Fruit fly (Drosophila melanogaster) whole organism, embryonic: ENCODE data around the gene MICU3.

Source experiments
- Antp ChIP-seq: fragments of 200-800 bp; sonication (Bioruptor generic); optimal IDR thresholded peaks from 3 replicates; lab custom pipeline; 2016; ENCODE audit warnings: missing biosample characterization, missing genetic modification characterization
- B-H1 ChIP-seq: fragments of 200-800 bp; sonication (Bioruptor generic); IDR thresholded peaks from 3 replicates; pipeline ENCODE4 v1.3.6; 2022; ENCODE audit warnings: missing biosample characterization, missing genetic modification characterization
- CG10267 ChIP-seq: fragments of 200-800 bp; sonication (Bioruptor generic); optimal IDR thresholded peaks from 2 replicates; lab custom pipeline; 2018; ENCODE audit warnings: missing biosample characterization, mild to moderate bottlenecking, missing genetic modification characterization, moderate library complexity
- CG10979 ChIP-seq: fragments of 200-800 bp; sonication (Bioruptor generic); optimal IDR thresholded peaks from 2 replicates; lab custom pipeline; 2018; ENCODE audit warnings: missing biosample characterization, mild to moderate bottlenecking, missing genetic modification characterization, moderate library complexity
- CG11085 ChIP-seq: fragments of 200-800 bp; sonication (Bioruptor generic); IDR thresholded peaks from 2 replicates; pipeline ENCODE4 v1.3.6; 2022; ENCODE audit warnings: missing biosample characterization, missing genetic modification characterization
- CG12104 ChIP-seq: fragments of 200-800 bp; sonication (Bioruptor generic); optimal IDR thresholded peaks from 3 replicates; lab custom pipeline; 2016; ENCODE audit warnings: missing biosample characterization, missing genetic modification characterization
- CG13123 ChIP-seq: fragments of 200-800 bp; sonication (Bioruptor generic); optimal IDR thresholded peaks from 2 replicates; lab custom pipeline; 2016; ENCODE audit warnings: missing biosample characterization, missing genetic modification characterization
- CG13296 ChIP-seq: fragments of 200-800 bp; sonication (Bioruptor generic); optimal IDR thresholded peaks from 3 replicates; lab custom pipeline; 2018; ENCODE audit warnings: missing biosample characterization, mild to moderate bottlenecking, missing genetic modification characterization
- CG32772 ChIP-seq: fragments of 200-800 bp; sonication (Bioruptor generic); IDR thresholded peaks from 2 replicates; pipeline ENCODE4 v1.3.6; 2022; ENCODE audit warnings: missing biosample characterization, missing genetic modification characterization
- CG3281 ChIP-seq: fragments of 200-800 bp; sonication (Bioruptor generic); optimal IDR thresholded peaks from 3 replicates; lab custom pipeline; 2017; ENCODE audit warnings: missing biosample characterization, mild to moderate bottlenecking, missing genetic modification characterization
- CG33213 ChIP-seq: fragments of 200-800 bp; sonication (Bioruptor generic); optimal IDR thresholded peaks from 3 replicates; lab custom pipeline; 2016; ENCODE audit warnings: missing biosample characterization, missing genetic modification characterization
- CG4328 ChIP-seq: fragments of 200-800 bp; sonication (Bioruptor generic); optimal IDR thresholded peaks from 3 replicates; lab custom pipeline; 2017; ENCODE audit warnings: missing biosample characterization, missing genetic modification reagents, missing genetic modification characterization
- CG4820 ChIP-seq: fragments of 200-800 bp; sonication (Bioruptor generic); optimal IDR thresholded peaks from 3 replicates; lab custom pipeline; 2016; ENCODE audit warnings: missing biosample characterization, missing genetic modification characterization
- CG5245 ChIP-seq: fragments of 200-800 bp; sonication (Bioruptor generic); optimal IDR thresholded peaks from 3 replicates; lab custom pipeline; 2016; ENCODE audit warnings: missing biosample characterization, missing genetic modification characterization
- CG7839 ChIP-seq: fragments of 200-800 bp; sonication (Bioruptor generic); optimal IDR thresholded peaks from 3 replicates; lab custom pipeline; 2018; ENCODE audit warnings: missing biosample characterization, mild to moderate bottlenecking, missing genetic modification characterization, moderate library complexity
- CG8478 ChIP-seq: fragments of >200 bp; optimal IDR thresholded peaks from 2 replicates; lab custom pipeline; 2018
- CG9727 ChIP-seq: fragments of 200-800 bp; sonication (Bioruptor generic); optimal IDR thresholded peaks from 3 replicates; lab custom pipeline; 2017; ENCODE audit warnings: missing biosample characterization, mild to moderate bottlenecking, missing genetic modification characterization
- Chrac-16 ChIP-seq: fragments of 200-800 bp; sonication (Bioruptor generic); optimal IDR thresholded peaks from 3 replicates; lab custom pipeline; 2016; ENCODE audit warnings: missing biosample characterization, missing genetic modification characterization
- Hmr ChIP-seq: fragments of 200-800 bp; sonication (Bioruptor generic); optimal IDR thresholded peaks from 3 replicates; lab custom pipeline; 2017; ENCODE audit warnings: mild to moderate bottlenecking, missing biosample characterization, missing genetic modification reagents, missing genetic modification characterization
- Hr51 ChIP-seq, 2 experiments: fragments of 200-800 bp; sonication (Bioruptor generic); optimal IDR thresholded peaks; 2 replicates in 1 of 2; 3 replicates in 1 of 2; lab custom pipeline; 2016 to 2018; ENCODE audit warnings: missing biosample characterization in 2 of 2, missing genetic modification characterization in 2 of 2, mild to moderate bottlenecking in 1 of 2, moderate library complexity in 1 of 2
- Lpt ChIP-seq: fragments of >200 bp; optimal IDR thresholded peaks from 2 replicates; lab custom pipeline; 2018; ENCODE audit warnings: missing biosample characterization, missing genetic modification characterization
- MESR4 ChIP-seq: fragments of 200-800 bp; sonication (Bioruptor generic); optimal IDR thresholded peaks from 2 replicates; lab custom pipeline; 2018; ENCODE audit warnings: missing biosample characterization, mild to moderate bottlenecking, missing genetic modification characterization, moderate library complexity
- Med ChIP-seq: fragments of 200-800 bp; sonication (Bioruptor generic); peaks from one replicate; lab custom pipeline; 2016; ENCODE audit warnings: missing biosample characterization, missing genetic modification characterization, mild to moderate bottlenecking, inconsistent platforms, moderate library complexity
- NK7.1 ChIP-seq: fragments of 200-800 bp; sonication (Bioruptor generic); optimal IDR thresholded peaks from 3 replicates; lab custom pipeline; 2016; ENCODE audit warnings: missing biosample characterization, missing genetic modification characterization
- Oli ChIP-seq: fragments of 200-800 bp; sonication (Bioruptor generic); optimal IDR thresholded peaks from 2 replicates; lab custom pipeline; 2018; ENCODE audit warnings: missing biosample characterization, mild to moderate bottlenecking, missing genetic modification characterization, moderate library complexity
- Rx ChIP-seq: fragments of 200-800 bp; sonication (Bioruptor generic); IDR thresholded peaks from 2 replicates; pipeline ENCODE4 v1.3.6; 2022; ENCODE audit warnings: missing biosample characterization, missing genetic modification characterization
- Side ChIP-seq: fragments of 200-800 bp; sonication (Bioruptor generic); optimal IDR thresholded peaks from 2 replicates; lab custom pipeline; 2016; ENCODE audit warnings: missing biosample characterization, missing genetic modification characterization
- TFAM ChIP-seq: fragments of 200-800 bp; sonication (Bioruptor generic); optimal IDR thresholded peaks from 2 replicates; lab custom pipeline; 2017; ENCODE audit warnings: missing biosample characterization, missing genetic modification characterization, inconsistent platforms
- Xrp1 ChIP-seq: fragments of 200-800 bp; sonication (Bioruptor generic); IDR thresholded peaks from 2 replicates; pipeline ENCODE4 v1.3.6; 2022; ENCODE audit warnings: missing biosample characterization, missing genetic modification characterization
- bcd ChIP-seq: fragments of 200-800 bp; sonication (Bioruptor generic); optimal IDR thresholded peaks from 2 replicates; lab custom pipeline; 2017; ENCODE audit warnings: missing biosample characterization, mild to moderate bottlenecking, missing genetic modification characterization
- chif ChIP-seq, 2 experiments: fragments of 200-800 bp; sonication (Bioruptor generic); optimal IDR thresholded peaks; 3 replicates each; lab custom pipeline; 2016; ENCODE audit warnings: missing biosample characterization in 2 of 2, missing genetic modification characterization in 2 of 2
- da ChIP-seq: fragments of 200-800 bp; sonication (Bioruptor generic); optimal IDR thresholded peaks from 2 replicates; lab custom pipeline; 2016; ENCODE audit warnings: missing biosample characterization, missing genetic modification characterization
- danr ChIP-seq: fragments of 200-800 bp; sonication (Bioruptor generic); IDR thresholded peaks from 2 replicates; pipeline ENCODE4 v1.3.6; 2022; ENCODE audit warnings: missing biosample characterization, missing genetic modification characterization
- eyg ChIP-seq: fragments of 200-800 bp; sonication (Bioruptor generic); optimal IDR thresholded peaks from 3 replicates; lab custom pipeline; 2016; ENCODE audit warnings: missing biosample characterization, missing genetic modification characterization
- h ChIP-seq: fragments of >200 bp; optimal IDR thresholded peaks from 2 replicates; lab custom pipeline; 2017
- jigr1 ChIP-seq: fragments of 200-800 bp; sonication (Bioruptor generic); IDR thresholded peaks from 3 replicates; pipeline ENCODE4 v1.3.6; 2022; ENCODE audit warnings: missing biosample characterization, missing genetic modification characterization
- jumu ChIP-seq: fragments of 200-800 bp; sonication (Bioruptor generic); optimal IDR thresholded peaks from 3 replicates; lab custom pipeline; 2016; ENCODE audit warnings: missing biosample characterization, missing genetic modification characterization
- knrl ChIP-seq: fragments of 200-800 bp; sonication (Bioruptor generic); IDR thresholded peaks from 3 replicates; pipeline ENCODE4 v1.3.6; 2022; ENCODE audit warnings: missing biosample characterization, missing genetic modification characterization; ENCODE audit not compliant: partially characterized antibody
- lmd ChIP-seq: fragments of 200-800 bp; sonication (Bioruptor generic); IDR thresholded peaks from 2 replicates; pipeline ENCODE4 v1.3.6; 2022; ENCODE audit warnings: missing biosample characterization, missing genetic modification characterization
- odd ChIP-seq: fragments of 200-800 bp; sonication (Bioruptor generic); optimal IDR thresholded peaks from 2 replicates; lab custom pipeline; 2017; ENCODE audit warnings: missing biosample characterization, mild to moderate bottlenecking, missing genetic modification characterization
- onecut ChIP-seq: fragments of 200-800 bp; sonication (Bioruptor generic); IDR thresholded peaks from 2 replicates; pipeline ENCODE4 v1.3.6; 2022; ENCODE audit warnings: missing biosample characterization, missing genetic modification characterization
- pan ChIP-seq, 4 experiments: fragments of >200 bp in 3 of 4; fragments of 200-800 bp in 1 of 4; sonication (Bioruptor generic) in 1 of 4; optimal IDR thresholded peaks in 3 of 4; IDR thresholded peaks in 1 of 4; 2 replicates each; pipeline versions ENCODE4 v1.3.6 to Lab custom; 2017 to 2022; ENCODE audit warnings: missing biosample characterization in 2 of 4, missing genetic modification characterization in 2 of 4, mixed read lengths in 1 of 4
- row ChIP-seq: fragments of 200-800 bp; sonication (Bioruptor generic); IDR thresholded peaks from 3 replicates; pipeline ENCODE4 v1.3.6; 2022; ENCODE audit warnings: missing biosample characterization, missing genetic modification characterization
- sens ChIP-seq: fragments of 200-800 bp; sonication (Bioruptor generic); peaks from one replicate; lab custom pipeline; 2016; ENCODE audit warnings: missing biosample characterization, missing genetic modification characterization
- sima ChIP-seq: fragments of 200-800 bp; sonication (Bioruptor generic); optimal IDR thresholded peaks from 2 replicates; lab custom pipeline; 2016; ENCODE audit warnings: missing biosample characterization, missing genetic modification characterization
- ssp ChIP-seq: fragments of 200-800 bp; sonication (Bioruptor generic); IDR thresholded peaks from 2 replicates; pipeline ENCODE4 v1.3.6; 2022; ENCODE audit warnings: missing biosample characterization, missing genetic modification characterization
- tgo ChIP-seq: fragments of 200-800 bp; sonication (Bioruptor generic); IDR thresholded peaks from 3 replicates; pipeline ENCODE4 v1.3.6; 2022; ENCODE audit warnings: missing biosample characterization, missing genetic modification characterization
- tio ChIP-seq: fragments of 200-800 bp; sonication (Bioruptor generic); optimal IDR thresholded peaks from 2 replicates; lab custom pipeline; 2017; ENCODE audit warnings: missing biosample characterization, missing genetic modification characterization, inconsistent platforms
- toy ChIP-seq: fragments of 200-800 bp; sonication (Bioruptor generic); IDR thresholded peaks from 2 replicates; pipeline ENCODE4 v1.3.6; 2022; ENCODE audit warnings: missing biosample characterization, missing genetic modification characterization
- trem ChIP-seq: fragments of 200-800 bp; optimal IDR thresholded peaks from 3 replicates; lab custom pipeline; 2019; ENCODE audit warnings: missing biosample characterization, mild to moderate bottlenecking, missing genetic modification characterization, moderate library complexity
- trh ChIP-seq: fragments of 200-800 bp; sonication (Bioruptor generic); optimal IDR thresholded peaks from 2 replicates; lab custom pipeline; 2016; ENCODE audit warnings: missing biosample characterization, missing genetic modification characterization
- z ChIP-seq: fragments of 200-800 bp; sonication (Bioruptor generic); IDR thresholded peaks from 3 replicates; pipeline ENCODE4 v1.3.6; 2022; ENCODE audit warnings: missing biosample characterization, missing genetic modification characterization

The MICU3 gene

DNA sequence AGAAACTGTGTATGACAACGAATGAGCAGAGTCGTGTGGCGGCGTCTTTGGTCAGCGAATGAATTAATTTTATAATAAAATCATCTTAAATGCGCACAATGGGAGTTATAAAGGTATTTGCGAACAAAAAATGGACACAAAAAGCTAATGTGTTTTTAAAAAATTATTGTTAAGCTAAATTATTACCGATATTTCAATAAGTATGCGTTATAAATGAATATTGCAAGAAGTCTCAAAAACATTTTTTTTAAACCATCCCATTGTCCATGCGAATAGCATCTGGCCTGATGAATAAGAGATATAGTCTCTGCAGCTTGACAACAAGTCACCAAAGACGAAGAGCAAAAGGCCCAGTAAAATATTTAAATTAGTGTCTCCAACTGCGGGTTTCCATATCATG lies 16.1 kb upstream of the MICU3 start (continued):
- TF ChIP-seq Antp (GFP tag; lab: Kevin White, UChicago) (peak; percentile 25), onecut (GFP tag; lab: Robert Waterston, UW) (peak; percentile 25), sima (GFP tag; lab: Kevin White, UChicago) (no peak), Xrp1 (GFP tag; lab: Robert Waterston, UW) (peak; percentile 59), tgo (GFP tag; lab: Robert Waterston, UW) (peak; percentile 71), odd (GFP tag; lab: Kevin White, UChicago) (no peak), jigr1 (GFP tag; lab: Robert Waterston, UW) (no peak), Hr51 (GFP tag; optimal IDR thresholded peaks at IDR 0.05; lab: Kevin White, UChicago) (peak in 1 of 2 experiments; percentile 84), Hmr (GFP tag; lab: Kevin White, UChicago) (peak; percentile 74), h (no peak), bcd (GFP tag; lab: Kevin White, UChicago) (peak; percentile 62), CG13296 (peak; percentile 58), Med (GFP tag; lab: Kevin White, UChicago) (peak; percentile 62), da (GFP tag; lab: Kevin White, UChicago) (no peak), trh (GFP tag; lab: Kevin White, UChicago) (no peak), sens (GFP tag; lab: Kevin White, UChicago) (peak; percentile 92), Lpt (GFP tag; lab: Kevin White, UChicago) (no peak), CG33213 (no peak), CG11085 (GFP tag; lab: Robert Waterston, UW) (0 out of 2 replicates have a peak, but pooled peaks have one; percentile 20), B-H1 (GFP tag; lab: Robert Waterston, UW) (peak; percentile 53), Side (GFP tag; lab: Kevin White, UChicago) (peak; percentile 16), CG3281 (GFP tag; lab: Kevin White, UChicago) (peak; percentile 65), CG12104 (GFP tag; lab: Kevin White, UChicago) (no peak), row (GFP tag; lab: Robert Waterston, UW) (peak; percentile 73), CG4328 (GFP tag; lab: Kevin White, UChicago) (no peak), eyg (GFP tag; lab: Kevin White, UChicago) (peak; percentile 15), ssp (GFP tag; lab: Robert Waterston, UW) (0 out of 2 replicates have a peak, but pooled peaks have one; percentile 42), knrl (GFP tag; lab: Robert Waterston, UW) (no peak), Oli (peak; percentile 72), lmd (peak; percentile 69), CG9727 (GFP tag; lab: Kevin White, UChicago) (peak; percentile 34), Chrac-16 (GFP tag; lab: Kevin White, UChicago) (peak; percentile 20), Rx (GFP tag; lab: Robert Waterston, UW) (peak; percentile 63), MESR4 (no peak), CG5245 (peak; percentile 1), NK7.1 (GFP tag; lab: Kevin White, UChicago) (peak; percentile 33), trem (tag; lab: Kevin White, UChicago) (peak; percentile 4), z (no peak), CG7839 (tag; lab: Kevin White, UChicago) (peak; percentile 73), CG10979 (peak; percentile 58), jumu (GFP tag; lab: Kevin White, UChicago) (peak; percentile 6), toy (GFP tag; lab: Robert Waterston, UW) (0 out of 2 replicates have a peak, but pooled peaks have one; percentile 7), CG4820 (GFP tag; lab: Kevin White, UChicago) (no peak), CG8478 (lab: Kevin White, UChicago) (no peak), CG10267 (tag; lab: Kevin White, UChicago) (peak; percentile 44), tio (GFP tag; lab: Kevin White, UChicago) (peak; percentile 14), CG13123 (GFP tag; lab: Kevin White, UChicago) (no peak), TFAM (no peak), chif (GFP tag; optimal IDR thresholded peaks at IDR 0.05; lab: Kevin White, UChicago) (peak; percentile 25 to 38), pan (optimal IDR thresholded peaks at IDR 0.05; lab: Kevin White, UChicago) (no peak), pan (GFP tag; optimal IDR thresholded peaks at IDR 0.05 in 1 of 2, IDR thresholded peaks at IDR 0.05 in 1 of 2) (peak in 1 of 2 experiments; percentile 87), CG32772 (0 out of 2 replicates have a peak, but pooled peaks have one; percentile 25), danr (no peak)
